Worm (Caenorhabditis elegans) whole organism, early embryonic: ENCODE measurements around the gene wdfy-2.

Experiments used
- B0310.2 ChIP-seq: sonication (generic microtip); optimal IDR thresholded peaks from 2 replicates; lab custom pipeline; 2016; ENCODE audit warnings: mild to moderate bottlenecking, missing genetic modification characterization, missing compliant biosample characterization
- ama-1 ChIP-seq: fragments of 150-350 bp; optimal IDR thresholded peaks from 2 replicates; lab custom pipeline; 2014
- ceh-13 ChIP-seq: fragments of 200-800 bp; sonication (Bioruptor generic); optimal IDR thresholded peaks from 2 replicates; lab custom pipeline; 2018; ENCODE audit warnings: mild to moderate bottlenecking, missing genetic modification characterization, missing compliant biosample characterization
- ets-7 ChIP-seq: sonication (generic microtip); optimal IDR thresholded peaks from 2 replicates; lab custom pipeline; 2016; ENCODE audit warnings: missing genotype, missing genetic modification characterization, missing compliant biosample characterization
- scrt-1 ChIP-seq: fragments of 200-800 bp; sonication (Bioruptor generic); IDR thresholded peaks from 2 replicates; pipeline ENCODE4 v1.3.6; 2022; ENCODE audit warnings: missing genetic modification characterization, missing compliant biosample characterization
- sea-1 ChIP-seq: fragments of 200-800 bp; sonication (Bioruptor generic); conservative IDR thresholded peaks from 2 replicates; pipeline ENCODE4 v1.3.6; 2022; ENCODE audit warnings: missing genetic modification characterization, missing compliant biosample characterization

DNA sequence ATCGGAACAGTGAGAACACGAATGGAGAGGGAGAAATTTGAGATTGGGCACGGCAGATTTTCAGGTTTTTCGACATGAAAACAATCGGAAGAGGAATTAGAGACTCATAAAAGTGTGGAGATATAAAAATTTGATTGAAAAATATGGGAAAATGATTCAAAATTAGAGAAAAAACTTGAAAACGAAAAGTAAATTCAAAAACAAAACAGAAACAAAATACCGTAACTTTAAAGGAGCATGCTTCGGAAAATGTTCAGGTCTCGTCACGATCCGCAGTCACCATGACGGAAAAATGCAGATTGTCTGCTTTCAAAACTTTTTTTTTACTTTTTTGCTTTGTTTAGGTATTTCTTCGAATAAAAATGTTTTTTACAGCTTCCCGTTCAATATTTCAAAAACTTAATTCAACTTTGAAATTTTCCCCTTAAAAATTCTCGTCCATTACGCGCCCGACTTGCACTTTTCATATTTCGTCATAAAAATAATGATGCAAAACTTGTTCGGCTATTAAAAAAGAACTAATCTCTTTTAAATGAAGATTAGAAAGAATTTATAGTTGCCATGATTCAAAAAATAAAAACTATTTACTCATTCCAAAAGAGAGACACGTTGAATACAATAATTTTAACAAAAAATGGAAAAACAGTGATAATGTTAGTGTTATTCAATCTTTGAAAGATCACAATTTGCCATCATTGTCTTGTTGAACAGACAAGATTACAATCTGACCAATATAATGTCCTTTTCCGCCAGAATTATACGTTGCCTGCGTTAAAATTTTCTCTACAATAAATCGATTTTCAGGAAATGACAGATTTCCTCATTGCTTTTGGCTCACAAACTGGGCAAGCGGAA, 34.3 kb upstream of the wdfy-2 start, which contains the start of gene mtrr-1:
- TF ChIP-seq ets-7 (tag; lab: Kevin White, UChicago) (no peak), ama-1 (no peak), B0310.2 (tag; lab: Kevin White, UChicago) (no peak), scrt-1 (GFP tag; lab: Robert Waterston, UW) (no peak), ceh-13 (no peak), sea-1 (GFP tag; lab: Robert Waterston, UW) (no peak)
